Fruit fly (Drosophila melanogaster): ENCODE results near the gene CG14151.

Gene CG14151

dm6 chr3L:10660744-10661589, 32.7 kb upstream of the CG14151 start, which contains the start of the genes CG32066 and CG8003 (continued):
- TF ChIP-seq az2 (GFP tag; optimal IDR thresholded peaks at IDR 0.05): no peak
- TF ChIP-seq dm (GFP tag; optimal IDR thresholded peaks at IDR 0.05): peak; percentile 3
- TF ChIP-seq CHES-1-like (GFP tag; optimal IDR thresholded peaks at IDR 0.05): no peak
- TF ChIP-seq Lim3 (GFP tag; IDR thresholded peaks at IDR 0.05): no peak
- TF ChIP-seq cato (GFP tag; optimal IDR thresholded peaks at IDR 0.05; ENCODE audit: borderline replicate concordance): no peak
- TF ChIP-seq sr (GFP tag; IDR thresholded peaks at IDR 0.05): no peak
- no peak for TF ChIP-seq h (optimal IDR thresholded peaks at IDR 0.05)
- no peak for TF ChIP-seq CG10959 (GFP tag; IDR thresholded peaks at IDR 0.05)
- peak; percentile 64 for TF ChIP-seq CG17829 (tag; optimal IDR thresholded peaks at IDR 0.05)
- TF ChIP-seq CG6689 (GFP tag; IDR thresholded peaks at IDR 0.05): no peak
- peak; percentile 42 for TF ChIP-seq NfI (GFP tag; optimal IDR thresholded peaks at IDR 0.05)
- no peak for TF ChIP-seq CG10431 (GFP tag; optimal IDR thresholded peaks at IDR 0.05)
- TF ChIP-seq gce (GFP tag; IDR thresholded peaks at IDR 0.05): no peak
- peak; percentile 94 for TF ChIP-seq CG16813 (GFP tag; IDR thresholded peaks at IDR 0.05; ENCODE audit: partially characterized antibody)
- TF ChIP-seq bsh (GFP tag; optimal IDR thresholded peaks at IDR 0.05): peak; percentile 31 to 41
- TF ChIP-seq MBD-R2 (GFP tag; IDR thresholded peaks at IDR 0.05): peak; percentile 61
- TF ChIP-seq CG9817 (tag; optimal IDR thresholded peaks at IDR 0.05): peak; percentile 2
- TF ChIP-seq CG1024 (GFP tag; IDR thresholded peaks at IDR 0.05): no peak; the same call in 1 of the 2 replicates
- no peak for TF ChIP-seq aop (GFP tag; IDR thresholded peaks at IDR 0.05)
- TF ChIP-seq Stat92E (GFP tag; optimal IDR thresholded peaks at IDR 0.05): peak in 1 of 3 experiments; percentile 47
- TF ChIP-seq pum (GFP tag; optimal IDR thresholded peaks at IDR 0.05): no peak
- TF ChIP-seq Rx (GFP tag; IDR thresholded peaks at IDR 0.05): no peak
- no peak for TF ChIP-seq CG4404 (GFP tag; IDR thresholded peaks at IDR 0.05)
- no peak for TF ChIP-seq sens-2 (GFP tag; IDR thresholded peaks at IDR 0.05)
- peak; percentile 6 for TF ChIP-seq Abd-B (GFP tag; optimal IDR thresholded peaks at IDR 0.05)
- TF ChIP-seq CG3163 (GFP tag; optimal IDR thresholded peaks at IDR 0.05): no peak
- no peak for TF ChIP-seq jing (GFP tag; optimal IDR thresholded peaks at IDR 0.05)
- TF ChIP-seq nmo (GFP tag; optimal IDR thresholded peaks at IDR 0.05): peak; percentile 9
- TF ChIP-seq maf-S (GFP tag; optimal IDR thresholded peaks at IDR 0.05): no peak
- TF ChIP-seq Dll (GFP tag; IDR thresholded peaks at IDR 0.05; ENCODE audit: partially characterized antibody): peak; percentile 94
- TF ChIP-seq CG12236 (GFP tag; optimal IDR thresholded peaks at IDR 0.05): no peak
- no peak for TF ChIP-seq CG15479 (GFP tag; optimal IDR thresholded peaks at IDR 0.05)
- TF ChIP-seq dmrt99B (tag; optimal IDR thresholded peaks at IDR 0.05): no peak
- no peak for TF ChIP-seq CG15073 (GFP tag; optimal IDR thresholded peaks at IDR 0.05)
- no peak for TF ChIP-seq fd64A (GFP tag; optimal IDR thresholded peaks at IDR 0.05)
- TF ChIP-seq so (GFP tag; IDR thresholded peaks at IDR 0.05): 0 out of 3 replicates have a peak, but pooled peaks have one; percentile 33
- TF ChIP-seq Sry-δ (GFP tag; optimal IDR thresholded peaks at IDR 0.05): peak; percentile 57
- peak; percentile 4 for TF ChIP-seq CG2116 (GFP tag; optimal IDR thresholded peaks at IDR 0.05)
- no peak for TF ChIP-seq stc (GFP tag; IDR thresholded peaks at IDR 0.05)
- peak; percentile 41 for TF ChIP-seq sug (tag; optimal IDR thresholded peaks at IDR 0.05)
- peak; percentile 84 for TF ChIP-seq BEAF-32 (GFP tag; optimal IDR thresholded peaks at IDR 0.05)
- no peak; the same call in 1 of the 2 replicates for TF ChIP-seq H2.0 (GFP tag; IDR thresholded peaks at IDR 0.05)
- TF ChIP-seq CG7556 (GFP tag; optimal IDR thresholded peaks at IDR 0.05): peak; percentile 54
- TF ChIP-seq CG10543 (GFP tag; optimal IDR thresholded peaks at IDR 0.05): peak; percentile 64
- TF ChIP-seq Dref (GFP tag; IDR thresholded peaks at IDR 0.05): no peak
- peak; percentile 64 for TF ChIP-seq CG15269 (tag; optimal IDR thresholded peaks at IDR 0.05)
- TF ChIP-seq zen2 (GFP tag; IDR thresholded peaks at IDR 0.05; ENCODE audit: partially characterized antibody): no peak; the same call in 2 of the 3 replicates
- no peak for TF ChIP-seq D (optimal IDR thresholded peaks at IDR 0.05)
- TF ChIP-seq D (GFP tag; optimal IDR thresholded peaks at IDR 0.05): no peak
- TF ChIP-seq hth (optimal IDR thresholded peaks at IDR 0.05): no peak
